Worm (Caenorhabditis elegans): ENCODE measurements around the gene Y97E10AR.4.

DNA sequence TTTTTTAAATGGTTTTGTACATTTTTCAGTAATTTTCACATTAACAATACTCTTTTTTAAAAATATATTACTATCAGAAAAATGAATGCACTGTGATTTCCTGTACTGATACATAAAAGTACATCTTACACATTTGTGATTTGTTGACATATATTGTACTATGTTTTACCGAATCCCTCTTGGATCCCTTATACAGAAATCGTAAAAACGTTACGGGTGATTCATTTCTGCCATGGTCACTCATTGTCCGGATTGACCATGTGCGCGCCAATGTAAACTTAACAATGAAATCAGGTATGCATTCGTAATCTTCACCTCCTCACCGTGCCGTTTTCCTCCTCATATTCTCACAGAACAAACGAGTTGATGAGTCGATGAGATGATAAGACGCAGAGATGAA, 44.1 kb upstream of the Y97E10AR.4 start, which contains the start of gene ZC513.2:
- TF ChIP-seq ama-1 (optimal IDR thresholded peaks at IDR 0.05), result no peak
- no peak for TF ChIP-seq lin-15B (tag; optimal IDR thresholded peaks at IDR 0.05)
- no peak for TF ChIP-seq nhr-237 (tag; optimal IDR thresholded peaks at IDR 0.05)
- no peak for TF ChIP-seq unc-62 (GFP tag; optimal IDR thresholded peaks at IDR 0.05)
- no peak for TF ChIP-seq unc-39 (tag; optimal IDR thresholded peaks at IDR 0.05)

Measured in whole organism, L3 larva.